Worm (Caenorhabditis elegans): ENCODE measurements around the gene C08D8.7.

DNA sequence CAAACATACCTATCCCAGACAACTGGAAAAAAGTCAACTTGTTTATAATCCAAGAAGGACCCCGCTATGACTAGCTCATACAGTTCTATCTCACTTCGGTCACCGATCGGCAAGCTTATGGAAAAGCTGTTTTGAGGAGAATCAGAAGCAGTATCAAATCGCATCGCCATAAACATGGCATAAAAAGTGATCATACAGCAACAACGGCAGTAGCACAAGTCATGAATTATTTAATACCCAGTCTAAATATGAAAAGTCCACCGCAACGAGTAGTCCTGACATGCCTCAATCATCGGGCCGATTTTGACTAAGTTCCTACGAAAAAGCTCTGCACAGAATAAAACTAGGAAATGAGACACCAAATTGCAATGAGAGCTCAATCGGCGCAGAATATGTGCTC lies 17.5 kb upstream of the C08D8.7 start:
- TF ChIP-seq pqm-1 (tag; optimal IDR thresholded peaks at IDR 0.05) (no peak), lin-13 (GFP tag; optimal IDR thresholded peaks at IDR 0.05) (no peak), elt-3 (tag; optimal IDR thresholded peaks at IDR 0.05) (no peak), egl-27 (tag; optimal IDR thresholded peaks at IDR 0.05) (no peak), nhr-76 (tag; optimal IDR thresholded peaks at IDR 0.05) (no peak), mdl-1 (tag; optimal IDR thresholded peaks at IDR 0.05) (no peak), ztf-4 (tag; optimal IDR thresholded peaks at IDR 0.05) (no peak), lin-39 (tag; optimal IDR thresholded peaks at IDR 0.05) (no peak), zag-1 (tag; optimal IDR thresholded peaks at IDR 0.05) (no peak), ztf-11 (tag; optimal IDR thresholded peaks at IDR 0.05) (no peak), nhr-237 (tag; optimal IDR thresholded peaks at IDR 0.05) (no peak), ces-1 (GFP tag; optimal IDR thresholded peaks at IDR 0.05) (no peak), fkh-10 (GFP tag; optimal IDR thresholded peaks at IDR 0.05) (no peak)

Measured in whole organism, L1 larva.